Worm (Caenorhabditis elegans) whole organism, early embryonic: ENCODE results near the gene D2023.1.

Experiments used
- B0310.2 ChIP-seq: sonication (generic microtip); optimal IDR thresholded peaks from 2 replicates; lab custom pipeline; 2016; ENCODE audit warnings: mild to moderate bottlenecking, missing genetic modification characterization, missing compliant biosample characterization
- ama-1 ChIP-seq: fragments of 150-350 bp; optimal IDR thresholded peaks from 2 replicates; lab custom pipeline; 2014
- ceh-13 ChIP-seq: fragments of 200-800 bp; sonication (Bioruptor generic); optimal IDR thresholded peaks from 2 replicates; lab custom pipeline; 2018; ENCODE audit warnings: mild to moderate bottlenecking, missing genetic modification characterization, missing compliant biosample characterization
- ceh-36 ChIP-seq: sonication (generic microtip); optimal IDR thresholded peaks from 2 replicates; lab custom pipeline; 2016; ENCODE audit warnings: missing genetic modification characterization, inconsistent platforms, missing compliant biosample characterization
- flt-1 ChIP-seq: fragments of 200-800 bp; sonication (Bioruptor generic); IDR thresholded peaks from 2 replicates; pipeline ENCODE4 v1.3.6; 2022; ENCODE audit warnings: missing genetic modification characterization, missing compliant biosample characterization
- hmg-4 ChIP-seq: fragments of 200-800 bp; sonication (Bioruptor generic); optimal IDR thresholded peaks from 2 replicates; lab custom pipeline; 2018; ENCODE audit warnings: mild to moderate bottlenecking, missing genetic modification characterization, missing compliant biosample characterization
- sea-1 ChIP-seq: fragments of 200-800 bp; sonication (Bioruptor generic); conservative IDR thresholded peaks from 2 replicates; pipeline ENCODE4 v1.3.6; 2022; ENCODE audit warnings: missing genetic modification characterization, missing compliant biosample characterization

DNA sequence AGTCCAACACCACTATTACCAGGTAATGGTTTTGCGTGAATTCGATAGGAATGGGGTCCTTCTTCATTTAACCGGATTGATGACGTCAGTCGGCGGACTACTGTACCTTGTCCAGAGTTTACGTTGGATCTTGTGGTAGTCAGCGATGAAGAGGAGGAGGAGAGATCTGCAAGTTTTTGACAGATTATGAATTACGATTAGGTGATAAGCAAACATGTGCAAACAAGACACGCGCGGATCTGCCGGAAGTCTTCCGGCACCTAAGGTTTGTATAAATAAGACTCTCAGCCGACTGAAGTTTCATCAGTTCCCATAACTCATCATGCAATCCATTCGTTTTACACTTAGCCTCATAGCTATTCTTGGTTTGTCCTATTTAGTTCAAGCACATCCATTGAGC, 49.9 kb downstream of the D2023.1 start, which contains the start of gene idpb-5:
- TF ChIP-seq ama-1 (lab: Kevin White, UChicago): no peak
- TF ChIP-seq hmg-4 (GFP tag; lab: Kevin White, UChicago): no peak
- no peak for TF ChIP-seq B0310.2 (tag; lab: Kevin White, UChicago)
- TF ChIP-seq ceh-36 (tag; lab: Kevin White, UChicago): no peak
- no peak for TF ChIP-seq flt-1 (GFP tag; lab: Robert Waterston, UW)
- TF ChIP-seq ceh-13 (GFP tag; lab: Kevin White, UChicago): no peak
- no peak for TF ChIP-seq sea-1 (GFP tag; lab: Robert Waterston, UW)
